Worm (Caenorhabditis elegans): ENCODE measurements around the gene cyp-25A3.

cyp-25A3 gene

DNA sequence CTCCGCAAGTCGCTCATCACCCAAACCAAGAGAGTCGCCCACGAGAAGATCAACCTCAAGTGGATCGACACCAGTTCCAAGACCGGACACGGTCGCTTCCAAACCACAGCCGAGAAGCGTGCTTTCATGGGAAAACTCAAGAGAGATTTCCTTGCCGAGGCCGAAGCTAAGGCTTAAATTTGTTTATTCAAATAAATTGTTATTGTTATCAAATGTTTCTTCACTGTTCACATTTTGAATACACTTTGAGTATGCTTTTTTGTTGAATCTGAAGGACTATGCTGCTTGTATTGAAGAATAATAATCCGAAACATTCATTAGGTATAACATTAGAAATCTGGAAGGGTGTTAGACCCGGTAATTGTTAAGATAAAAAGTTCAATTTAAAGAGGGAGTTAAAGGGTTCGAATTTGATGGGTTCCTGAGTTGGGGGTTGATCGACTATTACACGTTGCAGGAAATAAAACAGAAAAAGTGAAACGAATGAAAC, 29.8 kb upstream of the cyp-25A3 start (continued):
- TF ChIP-seq ceh-16 (tag; optimal IDR thresholded peaks at IDR 0.05) (no peak), mab-5 (tag; optimal IDR thresholded peaks at IDR 0.05) (no peak), blmp-1 (tag; optimal IDR thresholded peaks at IDR 0.05; ENCODE audit: insufficient read depth) (no peak), crh-2 (tag; optimal IDR thresholded peaks at IDR 0.05) (peak; percentile 12), unc-55 (GFP tag; optimal IDR thresholded peaks at IDR 0.05) (no peak), elt-1 (tag; optimal IDR thresholded peaks at IDR 0.05) (no peak), nhr-12 (tag; optimal IDR thresholded peaks at IDR 0.05) (no peak), nhr-129 (tag; optimal IDR thresholded peaks at IDR 0.05) (no peak)

DNA sequence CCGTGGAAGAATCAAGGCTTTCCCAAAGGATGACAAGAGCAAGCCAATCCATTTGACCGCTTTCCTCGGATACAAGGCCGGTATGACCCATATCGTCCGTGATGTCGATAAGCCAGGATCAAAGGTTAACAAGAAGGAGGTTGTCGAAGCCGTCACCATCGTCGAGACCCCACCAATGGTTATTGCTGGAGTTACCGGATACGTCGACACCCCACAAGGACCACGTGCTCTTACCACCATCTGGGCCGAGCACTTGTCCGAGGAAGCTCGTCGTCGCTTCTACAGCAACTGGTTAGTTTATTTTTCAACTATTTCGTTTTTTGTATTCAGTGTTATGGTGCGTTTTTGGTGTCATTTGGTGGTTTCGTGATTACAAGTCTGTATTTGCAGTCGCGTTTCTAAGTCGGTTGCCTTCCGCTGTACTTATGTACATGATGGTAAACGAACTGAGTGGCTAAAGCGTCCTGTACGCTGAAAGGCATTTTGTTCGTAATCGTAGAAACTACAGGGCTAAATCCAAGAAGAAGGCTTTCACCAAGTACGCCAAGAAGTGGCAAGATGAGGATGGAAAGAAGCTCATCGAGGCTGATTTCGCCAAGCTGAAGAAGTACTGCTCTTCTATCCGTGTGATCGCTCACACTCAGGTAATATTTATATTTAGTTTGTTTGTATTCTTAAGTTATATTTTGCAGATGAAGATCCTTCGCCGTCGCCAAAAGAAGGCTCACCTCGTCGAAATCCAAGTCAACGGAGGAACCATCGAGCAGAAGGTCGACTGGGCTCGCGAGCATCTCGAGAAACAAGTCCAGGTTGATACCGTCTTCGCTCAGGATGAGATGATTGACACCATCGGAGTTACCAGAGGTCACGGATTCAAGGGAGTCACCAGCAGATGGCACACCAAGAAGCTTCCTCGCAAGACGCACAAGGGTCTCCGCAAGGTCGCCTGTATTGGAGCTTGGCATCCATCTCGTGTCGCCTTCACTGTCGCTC, 28.7 kb upstream of the cyp-25A3 start:
- TF ChIP-seq lsy-2 (tag; optimal IDR thresholded peaks at IDR 0.05): no peak
- TF ChIP-seq nhr-11 (tag; optimal IDR thresholded peaks at IDR 0.05): no peak
- TF ChIP-seq lin-11 (tag; optimal IDR thresholded peaks at IDR 0.05): no peak
- no peak for TF ChIP-seq nhr-23 (tag; optimal IDR thresholded peaks at IDR 0.05)
- no peak for TF ChIP-seq gmeb-1 (tag; optimal IDR thresholded peaks at IDR 0.05)
- TF ChIP-seq alr-1 (tag; optimal IDR thresholded peaks at IDR 0.05): no peak
- TF ChIP-seq ztf-4 (tag; optimal IDR thresholded peaks at IDR 0.05): no peak
- TF ChIP-seq aly-2 (tag; optimal IDR thresholded peaks at IDR 0.05): no peak
- TF ChIP-seq ama-1 (optimal IDR thresholded peaks at IDR 0.05): no peak
- no peak for TF ChIP-seq blmp-1 (tag; optimal IDR thresholded peaks at IDR 0.05; ENCODE audit: insufficient read depth)
- no peak for TF ChIP-seq lin-39 (tag; optimal IDR thresholded peaks at IDR 0.05)
- no peak for TF ChIP-seq peb-1 (tag; optimal IDR thresholded peaks at IDR 0.05)
- no peak for TF ChIP-seq F13H6.1 (tag; optimal IDR thresholded peaks at IDR 0.05)
- TF ChIP-seq nhr-10 (tag; optimal IDR thresholded peaks at IDR 0.05): no peak
- TF ChIP-seq nhr-25 (tag; optimal IDR thresholded peaks at IDR 0.05): no peak
- no peak for TF ChIP-seq sma-9 (GFP tag; optimal IDR thresholded peaks at IDR 0.05)
- TF ChIP-seq sma-9 (tag; optimal IDR thresholded peaks at IDR 0.05): no peak
- TF ChIP-seq nhr-77 (tag; optimal IDR thresholded peaks at IDR 0.05): no peak
- TF ChIP-seq ztf-1 (GFP tag; conservative IDR thresholded peaks at IDR 0.05): no peak
- TF ChIP-seq ceh-16 (tag; optimal IDR thresholded peaks at IDR 0.05): no peak

DNA sequence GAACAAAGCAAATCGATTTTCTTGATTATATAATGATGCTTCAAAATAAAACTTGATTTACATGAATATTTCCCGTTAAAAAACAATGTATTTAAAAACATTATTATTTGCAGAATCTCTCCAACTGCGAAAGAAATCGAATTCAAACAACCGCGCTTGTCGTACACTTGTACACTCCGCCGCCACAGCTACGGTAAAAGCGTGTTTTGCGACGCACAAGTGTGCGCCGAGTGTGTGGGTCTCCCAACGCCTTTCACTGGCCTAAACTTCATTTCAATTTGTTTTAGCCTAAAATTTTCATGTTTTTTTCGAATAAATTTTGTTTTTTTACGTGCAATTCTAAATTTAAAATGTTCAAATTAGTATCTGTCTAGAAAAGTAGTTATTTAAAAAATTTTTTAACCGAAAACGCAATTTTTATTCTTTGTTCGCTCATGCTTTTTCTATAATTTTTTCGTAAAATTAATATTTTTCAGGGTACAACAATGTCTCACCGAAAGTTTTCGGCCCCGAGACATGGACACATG, 27.9 kb upstream of the cyp-25A3 start, which contains the start of gene rpl-3:
Gene rpl-3 (plus strand): TSS at position 477 of the 527 bp plus-strand sequence.
- TF ChIP-seq nhr-6 (tag; optimal IDR thresholded peaks at IDR 0.05) (peak; percentile 100), elt-1 (tag; optimal IDR thresholded peaks at IDR 0.05) (peak; percentile 83), peb-1 (tag; optimal IDR thresholded peaks at IDR 0.05) (no peak), nhr-21 (tag; optimal IDR thresholded peaks at IDR 0.05) (peak; percentile 100), ztf-11 (tag; optimal IDR thresholded peaks at IDR 0.05) (peak; percentile 86), sem-4 (tag; optimal IDR thresholded peaks at IDR 0.05) (peak; percentile 100), unc-55 (GFP tag; optimal IDR thresholded peaks at IDR 0.05) (peak; percentile 100), nhr-23 (tag; optimal IDR thresholded peaks at IDR 0.05) (peak; percentile 82), ztf-1 (GFP tag; conservative IDR thresholded peaks at IDR 0.05) (peak; percentile 100), lsy-2 (tag; optimal IDR thresholded peaks at IDR 0.05) (peak; percentile 100), nhr-129 (tag; optimal IDR thresholded peaks at IDR 0.05) (peak; percentile 99), zag-1 (tag; optimal IDR thresholded peaks at IDR 0.05) (peak; percentile 100), snpc-4 (tag; optimal IDR thresholded peaks at IDR 0.05) (peak; percentile 96), lin-13 (GFP tag; optimal IDR thresholded peaks at IDR 0.05) (peak; percentile 100), crh-2 (tag; optimal IDR thresholded peaks at IDR 0.05) (peak; percentile 100), sma-3 (GFP tag; optimal IDR thresholded peaks at IDR 0.05) (peak; percentile 100), mdl-1 (tag; optimal IDR thresholded peaks at IDR 0.05) (peak; percentile 92 to 98), aly-2 (tag; optimal IDR thresholded peaks at IDR 0.05) (peak; percentile 83), fos-1 (tag; optimal IDR thresholded peaks at IDR 0.05) (peak; percentile 100), dmd-4 (tag; optimal IDR thresholded peaks at IDR 0.05) (peak; percentile 84), nhr-25 (tag; optimal IDR thresholded peaks at IDR 0.05) (peak; percentile 100), C34F6.9 (tag; optimal IDR thresholded peaks at IDR 0.05) (peak; percentile 100), nhr-10 (tag; optimal IDR thresholded peaks at IDR 0.05) (peak; percentile 100), ama-1 (optimal IDR thresholded peaks at IDR 0.05) (peak; percentile 94), egl-27 (tag; optimal IDR thresholded peaks at IDR 0.05) (peak; percentile 100), unc-62 (GFP tag; optimal IDR thresholded peaks at IDR 0.05) (peak; percentile 99), R02D3.7 (tag; optimal IDR thresholded peaks at IDR 0.05) (peak; percentile 90), unc-39 (tag; optimal IDR thresholded peaks at IDR 0.05) (peak; percentile 98), ceh-82 (tag; optimal IDR thresholded peaks at IDR 0.05) (peak; percentile 100), nhr-11 (tag; optimal IDR thresholded peaks at IDR 0.05) (peak; percentile 93), F13H6.1 (tag; optimal IDR thresholded peaks at IDR 0.05) (peak; percentile 100), mbf-1 (tag; optimal IDR thresholded peaks at IDR 0.05) (peak; percentile 72), elt-3 (tag; optimal IDR thresholded peaks at IDR 0.05) (peak; percentile 82), alr-1 (tag; optimal IDR thresholded peaks at IDR 0.05) (no peak), blmp-1 (tag; optimal IDR thresholded peaks at IDR 0.05; ENCODE audit: insufficient read depth) (peak; percentile 99), nhr-77 (tag; optimal IDR thresholded peaks at IDR 0.05) (peak; percentile 99), ZK546.5 (tag; optimal IDR thresholded peaks at IDR 0.05) (peak; percentile 95)

All from whole organism, L2 larva.